Worm (Caenorhabditis elegans) whole organism, L1 larva: ENCODE measurements around the gene rpc-25.

Experiments
- aha-1 ChIP-seq: fragments of 150-350 bp; optimal IDR thresholded peaks from 2 replicates; lab custom pipeline; 2014; ENCODE audit warnings: missing biosample characterization, missing genetic modification characterization
- alr-1 ChIP-seq: fragments of 200-800 bp; sonication (Bioruptor generic); optimal IDR thresholded peaks from 2 replicates; lab custom pipeline; 2018; ENCODE audit warnings: borderline replicate concordance, mild to moderate bottlenecking, missing genetic modification characterization, missing compliant biosample characterization
- aly-2 ChIP-seq: fragments of 150-350 bp; optimal IDR thresholded peaks from 2 replicates; lab custom pipeline; 2014; ENCODE audit warnings: missing biosample characterization, missing genetic modification characterization
- ceh-8 ChIP-seq: fragments of 200-800 bp; sonication (Bioruptor generic); optimal IDR thresholded peaks from 2 replicates; lab custom pipeline; 2018; ENCODE audit warnings: mild to moderate bottlenecking, missing genetic modification characterization, moderate library complexity, missing compliant biosample characterization
- dpl-1 ChIP-seq, 3 experiments: fragments of 150-350 bp in 2 of 3; sonication (generic microtip) in 1 of 3; optimal IDR thresholded peaks; 2 replicates each; lab custom pipeline; 2014 to 2017; ENCODE audit warnings: missing biosample characterization in 3 of 3, missing genetic modification characterization in 3 of 3, missing genetic modification reagents in 3 of 3
- dsc-1 ChIP-seq: sonication (generic microtip); optimal IDR thresholded peaks from 2 replicates; lab custom pipeline; 2016; ENCODE audit warnings: mild to moderate bottlenecking, missing genetic modification characterization, missing compliant biosample characterization
- elt-2 ChIP-seq: sonication (generic microtip); optimal IDR thresholded peaks from 2 replicates; lab custom pipeline; 2016; ENCODE audit warnings: missing genetic modification characterization, mild to moderate bottlenecking, inconsistent platforms, missing compliant biosample characterization, missing genetic modification reagents
- grh-1 ChIP-seq: fragments of 200-800 bp; sonication (Bioruptor generic); IDR thresholded peaks from 2 replicates; pipeline ENCODE4 v1.3.6; 2022; ENCODE audit warnings: missing genetic modification reagents, missing genetic modification characterization, missing compliant biosample characterization
- hlh-4 ChIP-seq: sonication (generic microtip); optimal IDR thresholded peaks from 2 replicates; lab custom pipeline; 2016; ENCODE audit warnings: mild to moderate bottlenecking, missing genetic modification characterization, missing compliant biosample characterization
- lin-13 ChIP-seq: fragments of 150-350 bp; optimal IDR thresholded peaks from 2 replicates; lab custom pipeline; 2014; ENCODE audit warnings: missing biosample characterization, missing genetic modification reagents, missing genetic modification characterization
- lin-14 ChIP-seq: fragments of 200-800 bp; sonication (Bioruptor generic); optimal IDR thresholded peaks from 2 replicates; lab custom pipeline; 2018; ENCODE audit warnings: mild to moderate bottlenecking, missing genetic modification characterization, moderate library complexity, missing compliant biosample characterization
- lin-35 ChIP-seq, 2 experiments: fragments of 150-350 bp; optimal IDR thresholded peaks; 2 replicates each; lab custom pipeline; 2014; ENCODE audit warnings: missing biosample characterization in 2 of 2, missing genetic modification characterization in 2 of 2, missing genetic modification reagents in 2 of 2
- lir-3 ChIP-seq: sonication (generic microtip); optimal IDR thresholded peaks from 2 replicates; lab custom pipeline; 2016; ENCODE audit warnings: mild to moderate bottlenecking, missing genetic modification characterization, moderate library complexity, missing compliant biosample characterization; ENCODE audit not compliant: poor library complexity
- lsy-2 ChIP-seq, 2 experiments: fragments of 150-350 bp; optimal IDR thresholded peaks; 2 replicates each; lab custom pipeline; 2014; ENCODE audit warnings: missing biosample characterization in 2 of 2, missing genetic modification characterization in 2 of 2
- nhr-20 ChIP-seq: sonication (generic microtip); optimal IDR thresholded peaks from 2 replicates; lab custom pipeline; 2016; ENCODE audit warnings: mild to moderate bottlenecking, missing genetic modification characterization, missing compliant biosample characterization
- nhr-47 ChIP-seq: sonication (generic microtip); optimal IDR thresholded peaks from 2 replicates; lab custom pipeline; 2016; ENCODE audit warnings: mild to moderate bottlenecking, missing genetic modification characterization, moderate library complexity, missing compliant biosample characterization
- nhr-71 ChIP-seq: sonication (generic microtip); optimal IDR thresholded peaks from 2 replicates; lab custom pipeline; 2016; ENCODE audit warnings: mild to moderate bottlenecking, missing genetic modification characterization, moderate library complexity, missing compliant biosample characterization
- nhr-84 ChIP-seq: sonication (generic microtip); optimal IDR thresholded peaks from 2 replicates; lab custom pipeline; 2017; ENCODE audit warnings: missing biosample characterization, missing genetic modification characterization
- pag-3 ChIP-seq: sonication (generic microtip); optimal IDR thresholded peaks from 2 replicates; lab custom pipeline; 2017; ENCODE audit warnings: missing genetic modification characterization, mild to moderate bottlenecking, missing compliant biosample characterization, antibody characterized with exemption, borderline replicate concordance; ENCODE audit not compliant: insufficient read depth
- pax-3 ChIP-seq: fragments of 200-800 bp; sonication (Bioruptor generic); optimal IDR thresholded peaks from 2 replicates; lab custom pipeline; 2018; ENCODE audit warnings: mild to moderate bottlenecking, missing genetic modification characterization, moderate library complexity, missing compliant biosample characterization
- pqm-1 ChIP-seq: sonication (generic microtip); optimal IDR thresholded peaks from 3 replicates; lab custom pipeline; 2017; ENCODE audit warnings: missing biosample characterization, missing genetic modification characterization
- skn-1 ChIP-seq: fragments of 150-350 bp; optimal IDR thresholded peaks from 2 replicates; lab custom pipeline; 2014; ENCODE audit warnings: missing biosample characterization, missing genetic modification characterization
- snu-23 ChIP-seq: sonication (generic microtip); optimal IDR thresholded peaks from 2 replicates; lab custom pipeline; 2016; ENCODE audit warnings: missing genetic modification characterization, missing compliant biosample characterization
- sup-37 ChIP-seq: fragments of 200-800 bp; sonication (Bioruptor generic); optimal IDR thresholded peaks from 2 replicates; lab custom pipeline; 2018; ENCODE audit warnings: mild to moderate bottlenecking, missing genetic modification characterization, missing compliant biosample characterization
- swsn-7 ChIP-seq: sonication (generic microtip); optimal IDR thresholded peaks from 2 replicates; lab custom pipeline; 2016; ENCODE audit warnings: missing genetic modification characterization, missing compliant biosample characterization
- tbx-2 ChIP-seq: sonication (generic microtip); optimal IDR thresholded peaks from 2 replicates; lab custom pipeline; 2016; ENCODE audit warnings: missing genetic modification characterization, missing compliant biosample characterization
- unc-130 ChIP-seq: fragments of 150-350 bp; optimal IDR thresholded peaks from 2 replicates; lab custom pipeline; 2017; ENCODE audit warnings: missing biosample characterization, missing genetic modification characterization, inconsistent platforms
- unc-86 ChIP-seq: sonication (generic microtip); optimal IDR thresholded peaks from 2 replicates; lab custom pipeline; 2016; ENCODE audit warnings: missing genetic modification characterization, missing compliant biosample characterization
- zag-1 ChIP-seq: fragments of 150-350 bp; optimal IDR thresholded peaks from 2 replicates; lab custom pipeline; 2014; ENCODE audit warnings: missing biosample characterization, missing genetic modification characterization

rpc-25 gene

DNA sequence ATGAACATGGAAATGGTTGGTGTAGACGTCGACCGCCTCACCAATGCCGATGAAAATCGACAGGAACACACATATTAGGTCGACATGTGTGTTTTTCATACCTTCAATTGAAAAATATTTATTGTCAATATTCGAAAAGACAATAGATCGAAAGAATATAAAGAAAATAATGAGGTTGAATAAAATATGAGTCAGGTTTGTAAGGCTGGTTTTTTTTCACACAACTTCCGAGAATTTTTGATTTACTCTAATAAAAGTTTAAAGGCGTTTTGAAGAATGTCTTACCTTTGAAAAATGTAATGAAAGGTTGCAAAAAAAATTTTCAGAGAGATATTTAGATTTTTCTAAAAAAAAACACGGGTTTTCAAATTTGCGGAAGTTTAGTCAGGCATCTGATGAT, 32.7 kb downstream of the rpc-25 start, which contains the start of gene egl-3:
Gene egl-3, minus strand, starts transcription at position 101 of the 400 bp plus-strand sequence.
- no peak for TF ChIP-seq pax-3
- TF ChIP-seq nhr-20 (tag; lab: Kevin White, UChicago): no peak
- no peak for TF ChIP-seq aly-2 (tag; lab: Kevin White, UChicago)
- TF ChIP-seq skn-1 (tag; lab: Kevin White, UChicago): no peak
- no peak for TF ChIP-seq ceh-8 (GFP tag; lab: Kevin White, UChicago)
- TF ChIP-seq sup-37 (GFP tag; lab: Kevin White, UChicago): no peak
- TF ChIP-seq swsn-7: no peak
- TF ChIP-seq nhr-71: no peak
- no peak for TF ChIP-seq elt-2

DNA sequence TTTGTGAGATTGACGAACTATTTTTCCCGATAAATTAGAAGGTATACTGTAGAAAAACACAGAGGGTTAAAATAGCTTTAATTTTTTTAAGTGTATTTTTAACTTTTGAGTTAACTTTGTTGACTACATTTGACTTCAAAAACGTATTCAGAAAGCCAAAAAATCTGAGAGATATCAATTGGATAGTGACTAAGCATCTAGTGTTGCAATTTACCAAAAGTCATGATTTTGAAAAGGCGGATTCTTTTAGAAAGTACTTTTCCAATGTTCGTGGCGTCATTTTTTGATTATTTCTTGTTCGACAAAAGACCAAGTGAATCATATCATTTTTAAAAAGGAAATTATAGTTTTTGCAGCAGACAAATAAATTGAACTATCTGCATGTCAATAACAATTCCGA, 37.5 kb downstream of the rpc-25 start:
- no peak for TF ChIP-seq sup-37 (GFP tag; lab: Kevin White, UChicago)
- no peak for TF ChIP-seq lir-3
- TF ChIP-seq nhr-47 (tag; lab: Kevin White, UChicago): peak; percentile 41
- peak; percentile 13 for TF ChIP-seq nhr-71
- TF ChIP-seq aly-2 (tag; lab: Kevin White, UChicago): peak; percentile 34
- TF ChIP-seq lsy-2 (tag; optimal IDR thresholded peaks at IDR 0.05; lab: Kevin White, UChicago): peak in 1 of 2 experiments; percentile 16
- TF ChIP-seq lin-13 (GFP tag; lab: Kevin White, UChicago): no peak

DNA sequence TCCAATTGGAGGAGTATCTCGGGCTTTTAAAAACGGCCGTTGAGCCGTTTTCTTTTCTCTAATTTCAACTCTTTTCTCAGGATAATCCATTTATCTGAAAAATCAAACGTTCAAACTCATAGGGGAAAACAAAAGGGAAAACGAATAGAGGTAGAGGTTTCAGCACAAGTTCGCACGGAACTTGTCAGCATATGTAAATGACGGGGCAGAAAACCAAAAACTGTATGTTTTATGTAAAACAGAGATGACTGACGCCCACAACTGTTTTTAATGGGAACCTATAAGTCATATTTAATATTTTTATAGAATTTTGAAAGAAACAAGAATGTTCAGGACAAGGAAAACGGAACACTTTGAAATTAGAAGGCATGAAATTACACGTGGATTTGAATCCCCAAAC, 40.0 kb downstream of the rpc-25 start, which contains the start of gene C51E3.6:
Gene C51E3.6, minus strand, starts transcription at position 101 of the 400 bp plus-strand sequence.
- TF ChIP-seq zag-1 (tag; lab: Kevin White, UChicago) (no peak), nhr-47 (tag; lab: Kevin White, UChicago) (no peak), tbx-2 (tag; lab: Kevin White, UChicago) (no peak), pag-3 (tag; lab: Kevin White, UChicago) (no peak), aha-1 (tag; lab: Kevin White, UChicago) (no peak), grh-1 (GFP tag; lab: Robert Waterston, UW) (no peak), alr-1 (tag; lab: Kevin White, UChicago) (no peak)

ce11 chrV:10160954-10161353, 45.4 kb downstream of the rpc-25 start, which contains the start of gene C51E3.10:
TSS of gene C51E3.10 (minus strand) at chrV:10161134.
- TF ChIP-seq elt-2 (peak; percentile 59), snu-23 (GFP tag; lab: Kevin White, UChicago) (no peak), lin-35 (GFP tag; optimal IDR thresholded peaks at IDR 0.05; lab: Kevin White, UChicago) (peak in 1 of 2 experiments; percentile 12)

ce11 chrV:10159972-10160371, 46.4 kb downstream of the rpc-25 start:
- no peak for TF ChIP-seq unc-130 (tag; lab: Kevin White, UChicago)
- TF ChIP-seq lin-14 (GFP tag; lab: Kevin White, UChicago): no peak
- TF ChIP-seq unc-86 (tag; lab: Kevin White, UChicago): no peak
- no peak for TF ChIP-seq dpl-1 (GFP tag; optimal IDR thresholded peaks at IDR 0.05; lab: Kevin White, UChicago)
- no peak for TF ChIP-seq nhr-84 (tag; lab: Kevin White, UChicago)
- peak; percentile 65 for TF ChIP-seq elt-2
- TF ChIP-seq dsc-1 (tag; lab: Kevin White, UChicago): no peak

DNA sequence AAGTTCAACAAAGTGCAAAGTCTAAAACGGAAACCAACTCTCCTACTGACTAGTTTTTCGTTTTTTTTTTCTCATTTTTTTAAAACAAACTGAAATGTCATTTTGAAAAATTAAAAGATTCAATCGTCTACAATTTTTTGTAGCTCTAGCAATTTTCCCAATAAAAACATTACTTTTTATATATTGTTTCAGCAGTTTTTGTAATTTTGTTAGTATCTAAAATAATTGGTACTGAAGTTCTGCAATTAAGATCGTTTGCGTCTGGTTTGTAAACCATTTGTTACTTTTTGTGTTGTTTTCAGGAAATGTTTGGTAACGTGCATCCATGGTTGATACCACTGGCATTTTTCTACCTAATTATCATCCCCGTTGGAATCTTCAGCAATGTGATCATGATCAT, 47.9 kb downstream of the rpc-25 start, which contains the start of gene srsx-30:
Gene srsx-30, plus strand, starts transcription at position 301 of the 400 bp plus-strand sequence.
- TF ChIP-seq pax-3 (no peak), lin-35 (GFP tag; optimal IDR thresholded peaks at IDR 0.05; lab: Kevin White, UChicago) (no peak), skn-1 (tag; lab: Kevin White, UChicago) (no peak), dsc-1 (tag; lab: Kevin White, UChicago) (no peak), hlh-4 (tag; lab: Kevin White, UChicago) (no peak), pqm-1 (tag; lab: Kevin White, UChicago) (no peak)
